Worm (Caenorhabditis elegans): ENCODE data around the gene Y32G9A.2.

DNA sequence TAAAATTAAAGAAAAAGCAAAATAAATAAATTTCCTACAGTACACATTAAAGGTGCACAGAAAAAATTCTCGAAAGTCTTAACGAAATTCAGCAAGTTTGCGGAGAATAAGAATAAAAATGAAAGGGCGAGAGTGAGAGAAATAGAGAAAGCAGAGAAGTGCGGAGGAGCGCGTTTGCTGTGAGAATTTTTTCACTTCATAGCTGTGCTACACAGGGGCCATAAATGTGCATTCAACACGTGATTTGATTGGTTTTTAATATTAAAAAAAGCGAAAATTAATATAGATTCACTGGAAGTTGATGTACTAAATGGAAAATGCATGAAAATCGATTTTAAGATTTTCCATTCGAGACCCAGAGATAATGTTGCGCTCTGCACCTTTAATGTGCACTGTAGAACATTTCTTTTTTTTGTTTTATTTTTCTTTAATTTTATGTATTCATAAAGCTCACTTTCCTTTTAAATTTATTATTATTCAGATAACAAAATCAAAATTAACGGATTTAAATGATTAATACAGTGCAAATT, at the start of gene Y32G9A.2:
- TF ChIP-seq pha-4 (tag; optimal IDR thresholded peaks at IDR 0.05) (no peak), ceh-27 (GFP tag; optimal IDR thresholded peaks at IDR 0.05) (no peak), efl-1 (GFP tag; optimal IDR thresholded peaks at IDR 0.05) (peak; percentile 32), F23B12.7 (tag; optimal IDR thresholded peaks at IDR 0.05; ENCODE audit: insufficient read depth) (no peak), hsf-1 (GFP tag; IDR thresholded peaks at IDR 0.05) (no peak), snpc-1.3 (tag; optimal IDR thresholded peaks at IDR 0.05; ENCODE audit: insufficient read depth) (no peak), ama-1 (optimal IDR thresholded peaks at IDR 0.05) (no peak), ama-1 (GFP tag; optimal IDR thresholded peaks at IDR 0.05) (no peak), ets-4 (GFP tag; optimal IDR thresholded peaks at IDR 0.05) (no peak), madf-6 (GFP tag; IDR thresholded peaks at IDR 0.05) (peak; percentile 70), snpc-4 (GFP tag; optimal IDR thresholded peaks at IDR 0.05) (no peak), snpc-4 (tag; optimal IDR thresholded peaks at IDR 0.05) (no peak), mel-28 (tag; optimal IDR thresholded peaks at IDR 0.05; ENCODE audit: borderline replicate concordance) (no peak), rcor-1 (GFP tag; IDR thresholded peaks at IDR 0.05) (no peak), attf-5 (GFP tag; optimal IDR thresholded peaks at IDR 0.05) (no peak), him-1 (tag; optimal IDR thresholded peaks at IDR 0.05) (peak; percentile 50)

Data from whole organism, young adult.